Worm (Caenorhabditis elegans) whole organism, early embryonic: Measurements from ENCODE around the gene fmo-3.

ENCODE experiments used
- B0310.2 ChIP-seq: sonication (generic microtip); optimal IDR thresholded peaks from 2 replicates; lab custom pipeline; 2016; ENCODE audit warnings: mild to moderate bottlenecking, missing genetic modification characterization, missing compliant biosample characterization
- aly-1 ChIP-seq: sonication (generic microtip); optimal IDR thresholded peaks from 2 replicates; lab custom pipeline; 2016; ENCODE audit warnings: missing genetic modification characterization, missing compliant biosample characterization
- ama-1 ChIP-seq: fragments of 150-350 bp; optimal IDR thresholded peaks from 2 replicates; lab custom pipeline; 2014
- ceh-13 ChIP-seq: fragments of 200-800 bp; sonication (Bioruptor generic); optimal IDR thresholded peaks from 2 replicates; lab custom pipeline; 2018; ENCODE audit warnings: mild to moderate bottlenecking, missing genetic modification characterization, missing compliant biosample characterization
- ceh-36 ChIP-seq: sonication (generic microtip); optimal IDR thresholded peaks from 2 replicates; lab custom pipeline; 2016; ENCODE audit warnings: missing genetic modification characterization, inconsistent platforms, missing compliant biosample characterization
- ets-7 ChIP-seq: sonication (generic microtip); optimal IDR thresholded peaks from 2 replicates; lab custom pipeline; 2016; ENCODE audit warnings: missing genotype, missing genetic modification characterization, missing compliant biosample characterization
- flt-1 ChIP-seq: fragments of 200-800 bp; sonication (Bioruptor generic); IDR thresholded peaks from 2 replicates; pipeline ENCODE4 v1.3.6; 2022; ENCODE audit warnings: missing genetic modification characterization, missing compliant biosample characterization
- hmbx-1 ChIP-seq: sonication (generic microtip); optimal IDR thresholded peaks from 2 replicates; lab custom pipeline; 2016; ENCODE audit warnings: mild to moderate bottlenecking, missing genetic modification characterization, missing compliant biosample characterization
- pes-1 ChIP-seq: fragments of 200-800 bp; sonication (Bioruptor generic); IDR thresholded peaks from 2 replicates; pipeline ENCODE4 v1.3.6; 2022; ENCODE audit warnings: missing genetic modification reagents, missing genetic modification characterization, missing compliant biosample characterization
- sea-1 ChIP-seq: fragments of 200-800 bp; sonication (Bioruptor generic); conservative IDR thresholded peaks from 2 replicates; pipeline ENCODE4 v1.3.6; 2022; ENCODE audit warnings: missing genetic modification characterization, missing compliant biosample characterization
- tbx-37 ChIP-seq: fragments of 200-800 bp; sonication (Bioruptor generic); conservative IDR thresholded peaks from 2 replicates; pipeline ENCODE4 v1.3.6; 2022; ENCODE audit warnings: missing genetic modification reagents, missing genetic modification characterization, missing compliant biosample characterization

DNA sequence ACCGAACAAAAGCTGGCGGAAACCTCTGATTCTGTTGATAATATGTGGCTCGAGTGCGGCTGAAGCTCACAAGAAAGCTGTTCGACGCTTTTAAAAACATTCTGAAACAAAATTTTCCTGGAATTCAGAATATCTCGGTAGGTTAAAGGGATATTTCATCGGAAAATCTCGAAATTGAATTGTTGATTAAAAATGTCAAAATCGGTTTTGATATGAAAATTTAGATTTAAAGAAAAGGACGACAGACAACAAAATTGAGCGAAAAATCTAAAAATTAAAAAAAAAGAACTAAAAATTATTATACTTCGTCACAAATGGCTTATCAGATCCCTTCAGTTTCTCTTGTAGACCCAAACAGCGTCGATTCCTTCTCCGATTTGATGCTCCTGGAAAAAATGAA lies 6.0 kb downstream of the fmo-3 start, which contains the start of gene Y39A1A.20:
- no peak for TF ChIP-seq B0310.2 (tag; lab: Kevin White, UChicago)
- no peak for TF ChIP-seq flt-1 (GFP tag; lab: Robert Waterston, UW)
- TF ChIP-seq ama-1 (lab: Kevin White, UChicago), result no peak
- no peak for TF ChIP-seq pes-1
- TF ChIP-seq ets-7 (tag; lab: Kevin White, UChicago), result no peak
- TF ChIP-seq tbx-37, result no peak
- TF ChIP-seq sea-1 (GFP tag; lab: Robert Waterston, UW), result no peak
- TF ChIP-seq aly-1, result no peak
- TF ChIP-seq ceh-36 (tag; lab: Kevin White, UChicago), result no peak
- TF ChIP-seq ceh-13 (GFP tag; lab: Kevin White, UChicago), result no peak
- TF ChIP-seq hmbx-1 (tag; lab: Kevin White, UChicago), result no peak
